Fruit fly (Drosophila melanogaster) whole organism, embryonic: ENCODE data around the gene Ctr1B.
A peak's percentile ranks its signal among the peaks of the same experiment; 100 is the strongest.

Experiments
- Abd-B ChIP-seq: fragments of 200-800 bp; sonication (Bioruptor generic); optimal IDR thresholded peaks from 2 replicates; lab custom pipeline; 2018; ENCODE audit warnings: missing biosample characterization, mild to moderate bottlenecking, missing genetic modification characterization, moderate library complexity
- BEAF-32 ChIP-seq: fragments of 200-800 bp; sonication (Bioruptor generic); optimal IDR thresholded peaks from 3 replicates; lab custom pipeline; 2017; ENCODE audit warnings: missing biosample characterization, missing genetic modification characterization, mild to moderate bottlenecking, moderate library complexity, missing genetic modification reagents
- Blimp-1 ChIP-seq: fragments of 200-800 bp; sonication (Bioruptor generic); optimal IDR thresholded peaks from 3 replicates; lab custom pipeline; 2018; ENCODE audit warnings: missing biosample characterization, missing genetic modification characterization, mild to moderate bottlenecking, moderate library complexity, missing genetic modification reagents
- CG10654 ChIP-seq: fragments of 200-800 bp; sonication (Bioruptor generic); optimal IDR thresholded peaks from 2 replicates; lab custom pipeline; 2016; ENCODE audit warnings: missing biosample characterization, missing genetic modification characterization
- CG11085 ChIP-seq: fragments of 200-800 bp; sonication (Bioruptor generic); IDR thresholded peaks from 2 replicates; pipeline ENCODE4 v1.3.6; 2022; ENCODE audit warnings: missing biosample characterization, missing genetic modification characterization
- CG15269 ChIP-seq: fragments of 200-800 bp; sonication (Bioruptor generic); optimal IDR thresholded peaks from 2 replicates; lab custom pipeline; 2018; ENCODE audit warnings: missing biosample characterization, mild to moderate bottlenecking, missing genetic modification characterization, moderate library complexity
- CG15514 ChIP-seq: fragments of 200-800 bp; sonication (Bioruptor generic); optimal IDR thresholded peaks from 3 replicates; lab custom pipeline; 2017; ENCODE audit warnings: missing biosample characterization, missing genetic modification characterization, mild to moderate bottlenecking, moderate library complexity, missing genetic modification reagents
- CG17568 ChIP-seq: fragments of 200-800 bp; sonication (Bioruptor generic); optimal IDR thresholded peaks from 2 replicates; lab custom pipeline; 2018; ENCODE audit warnings: missing biosample characterization, mild to moderate bottlenecking, missing genetic modification characterization, moderate library complexity
- CG18619 ChIP-seq: fragments of 200-800 bp; sonication (Bioruptor generic); optimal IDR thresholded peaks from 3 replicates; lab custom pipeline; 2017; ENCODE audit warnings: missing biosample characterization, mild to moderate bottlenecking, missing genetic modification characterization
- CG3163 ChIP-seq: fragments of 200-800 bp; sonication (Bioruptor generic); optimal IDR thresholded peaks from 3 replicates; lab custom pipeline; 2016; ENCODE audit warnings: missing biosample characterization, missing genetic modification characterization
- CG32532 ChIP-seq: fragments of 200-800 bp; sonication (Bioruptor generic); IDR thresholded peaks from 2 replicates; pipeline ENCODE4 v1.3.6; 2022; ENCODE audit warnings: missing biosample characterization, missing genetic modification characterization
- CG34224 ChIP-seq: fragments of 200-800 bp; sonication (Bioruptor generic); IDR thresholded peaks from 3 replicates; pipeline ENCODE4 v1.3.6; 2022; ENCODE audit warnings: missing biosample characterization, missing genetic modification characterization; ENCODE audit not compliant: partially characterized antibody
- CG42726 ChIP-seq: fragments of 200-800 bp; sonication (Bioruptor generic); IDR thresholded peaks from 2 replicates; pipeline ENCODE4 v1.3.6; 2022; ENCODE audit warnings: missing biosample characterization, missing genetic modification characterization; ENCODE audit not compliant: partially characterized antibody
- CG6654 ChIP-seq: fragments of 200-800 bp; sonication (Bioruptor generic); optimal IDR thresholded peaks from 2 replicates; lab custom pipeline; 2017; ENCODE audit warnings: missing biosample characterization, mild to moderate bottlenecking, missing genetic modification characterization
- CG6791 ChIP-seq: fragments of 200-800 bp; sonication (Bioruptor generic); IDR thresholded peaks from 3 replicates; pipeline ENCODE4 v1.3.6; 2022; ENCODE audit warnings: missing biosample characterization, missing genetic modification characterization; ENCODE audit not compliant: partially characterized antibody
- CG8281 ChIP-seq: fragments of 200-800 bp; sonication (Bioruptor generic); optimal IDR thresholded peaks from 2 replicates; lab custom pipeline; 2018; ENCODE audit warnings: missing biosample characterization, mild to moderate bottlenecking, missing genetic modification characterization, moderate library complexity
- CG9215 ChIP-seq: fragments of 200-800 bp; sonication (Bioruptor generic); IDR thresholded peaks from 2 replicates; pipeline ENCODE4 v1.3.6; 2022; ENCODE audit warnings: missing biosample characterization, missing genetic modification characterization
- CG9817 ChIP-seq: fragments of 200-800 bp; sonication (Bioruptor generic); optimal IDR thresholded peaks from 2 replicates; lab custom pipeline; 2018; ENCODE audit warnings: missing biosample characterization, mild to moderate bottlenecking, missing genetic modification characterization, moderate library complexity
- Ets97D ChIP-seq: fragments of 200-800 bp; sonication (Bioruptor generic); optimal IDR thresholded peaks from 3 replicates; lab custom pipeline; 2016; ENCODE audit warnings: missing biosample characterization, missing genetic modification characterization
- HHEX ChIP-seq: fragments of 200-800 bp; sonication (Bioruptor generic); optimal IDR thresholded peaks from 3 replicates; lab custom pipeline; 2017; ENCODE audit warnings: missing biosample characterization, mild to moderate bottlenecking, missing genetic modification characterization, missing genetic modification reagents
- Hsf ChIP-seq: fragments of 200-800 bp; sonication (Bioruptor generic); optimal IDR thresholded peaks from 3 replicates; lab custom pipeline; 2016; ENCODE audit warnings: missing biosample characterization, missing genetic modification characterization
- Jarid2 ChIP-seq: fragments of 200-800 bp; sonication (Bioruptor generic); optimal IDR thresholded peaks from 3 replicates; lab custom pipeline; 2017; ENCODE audit warnings: mild to moderate bottlenecking, missing biosample characterization, missing genetic modification reagents, missing genetic modification characterization
- MTF-1 ChIP-seq: fragments of 200-800 bp; sonication (Bioruptor generic); optimal IDR thresholded peaks from 2 replicates; lab custom pipeline; 2018; ENCODE audit warnings: missing biosample characterization, mild to moderate bottlenecking, missing genetic modification characterization, borderline replicate concordance
- Myb ChIP-seq: fragments of 200-800 bp; sonication (Bioruptor generic); optimal IDR thresholded peaks from 2 replicates; lab custom pipeline; 2016; ENCODE audit warnings: missing biosample characterization, missing genetic modification characterization
- Oaz ChIP-seq: fragments of 200-800 bp; sonication (Bioruptor generic); IDR thresholded peaks from 2 replicates; pipeline ENCODE4 v1.3.6; 2022; ENCODE audit warnings: missing biosample characterization, missing genetic modification characterization
- Scr ChIP-seq: fragments of 200-800 bp; sonication (Bioruptor generic); IDR thresholded peaks from 2 replicates; pipeline ENCODE4 v1.3.6; 2022; ENCODE audit warnings: missing biosample characterization, missing genetic modification characterization; ENCODE audit not compliant: partially characterized antibody
- ab ChIP-seq: fragments of 200-800 bp; sonication (Bioruptor generic); optimal IDR thresholded peaks from 2 replicates; lab custom pipeline; 2016; ENCODE audit warnings: missing biosample characterization, missing genetic modification characterization
- al ChIP-seq: fragments of 200-800 bp; sonication (Bioruptor generic); IDR thresholded peaks from 2 replicates; pipeline ENCODE4 v1.3.6; 2022; ENCODE audit warnings: missing biosample characterization, missing genetic modification characterization
- ap ChIP-seq: fragments of 200-800 bp; sonication (Bioruptor generic); IDR thresholded peaks from 2 replicates; pipeline ENCODE4 v1.3.6; 2022; ENCODE audit warnings: missing biosample characterization, missing genetic modification characterization
- ara ChIP-seq: fragments of 200-800 bp; sonication (Bioruptor generic); IDR thresholded peaks from 2 replicates; pipeline ENCODE4 v1.3.6; 2022; ENCODE audit warnings: missing biosample characterization, missing genetic modification characterization
- ase ChIP-seq: fragments of 200-800 bp; sonication (Bioruptor generic); IDR thresholded peaks from 3 replicates; pipeline ENCODE4 v1.3.6; 2022; ENCODE audit warnings: missing biosample characterization, missing genetic modification characterization
- ato ChIP-seq: fragments of 200-800 bp; sonication (Bioruptor generic); IDR thresholded peaks from 2 replicates; pipeline ENCODE4 v1.3.6; 2022; ENCODE audit warnings: missing biosample characterization, missing genetic modification characterization; ENCODE audit not compliant: partially characterized antibody
- cas ChIP-seq: fragments of 200-800 bp; sonication (Bioruptor generic); IDR thresholded peaks from 2 replicates; pipeline ENCODE4 v1.3.6; 2022; ENCODE audit warnings: missing biosample characterization, missing genetic modification characterization
- chinmo ChIP-seq: fragments of 200-800 bp; sonication (Bioruptor generic); IDR thresholded peaks from 4 replicates; pipeline ENCODE4 v1.3.6; 2022; ENCODE audit warnings: missing biosample characterization, missing genetic modification characterization; ENCODE audit not compliant: partially characterized antibody
- crc ChIP-seq: fragments of 200-800 bp; sonication (Bioruptor generic); optimal IDR thresholded peaks from 2 replicates; lab custom pipeline; 2016; ENCODE audit warnings: missing biosample characterization, missing genetic modification characterization
- crp ChIP-seq, 2 experiments: fragments of 200-800 bp; sonication (Bioruptor generic); optimal IDR thresholded peaks; 2 replicates in 1 of 2; 3 replicates in 1 of 2; lab custom pipeline; 2017; ENCODE audit warnings: missing biosample characterization in 2 of 2, missing genetic modification characterization in 2 of 2, mild to moderate bottlenecking in 1 of 2, moderate library complexity in 1 of 2
- dan ChIP-seq: fragments of 200-800 bp; sonication (Bioruptor generic); IDR thresholded peaks from 2 replicates; pipeline ENCODE4 v1.3.6; 2022; ENCODE audit warnings: missing biosample characterization, missing genetic modification characterization
- dm ChIP-seq: fragments of 200-800 bp; sonication (Bioruptor generic); optimal IDR thresholded peaks from 3 replicates; lab custom pipeline; 2016; ENCODE audit warnings: missing biosample characterization, missing genetic modification characterization
- ewg ChIP-seq: fragments of 200-800 bp; sonication (Bioruptor generic); optimal IDR thresholded peaks from 3 replicates; lab custom pipeline; 2017; ENCODE audit warnings: mild to moderate bottlenecking, missing biosample characterization, missing genetic modification reagents, missing genetic modification characterization
- exex ChIP-seq: fragments of 200-800 bp; sonication (Bioruptor generic); optimal IDR thresholded peaks from 4 replicates; lab custom pipeline; 2018; ENCODE audit warnings: missing biosample characterization, mild to moderate bottlenecking, missing genetic modification characterization, moderate library complexity
- fd102C ChIP-seq: fragments of 200-800 bp; sonication (Bioruptor generic); optimal IDR thresholded peaks from 2 replicates; lab custom pipeline; 2018; ENCODE audit warnings: missing biosample characterization, mild to moderate bottlenecking, missing genetic modification characterization, moderate library complexity
- grau ChIP-seq: fragments of 200-800 bp; optimal IDR thresholded peaks from 3 replicates; lab custom pipeline; 2019; ENCODE audit warnings: missing biosample characterization, mild to moderate bottlenecking, missing genetic modification characterization, moderate library complexity
- nerfin-2 ChIP-seq: fragments of 200-800 bp; sonication (Bioruptor generic); IDR thresholded peaks from 2 replicates; pipeline ENCODE4 v1.3.6; 2022; ENCODE audit warnings: missing biosample characterization, missing genetic modification characterization; ENCODE audit not compliant: partially characterized antibody
- p53 ChIP-seq: fragments of 200-800 bp; sonication (Bioruptor generic); optimal IDR thresholded peaks from 2 replicates; lab custom pipeline; 2016; ENCODE audit warnings: missing biosample characterization, missing genetic modification characterization
- sqz ChIP-seq: fragments of 200-800 bp; sonication (Bioruptor generic); optimal IDR thresholded peaks from 3 replicates; lab custom pipeline; 2018; ENCODE audit warnings: missing biosample characterization, mild to moderate bottlenecking, missing genetic modification characterization
- trem ChIP-seq: fragments of 200-800 bp; optimal IDR thresholded peaks from 3 replicates; lab custom pipeline; 2019; ENCODE audit warnings: missing biosample characterization, mild to moderate bottlenecking, missing genetic modification characterization, moderate library complexity
- zfh2 ChIP-seq: fragments of 200-800 bp; sonication (Bioruptor generic); optimal IDR thresholded peaks from 2 replicates; lab custom pipeline; 2016; ENCODE audit warnings: missing biosample characterization, missing genetic modification characterization

The Ctr1B gene

DNA sequence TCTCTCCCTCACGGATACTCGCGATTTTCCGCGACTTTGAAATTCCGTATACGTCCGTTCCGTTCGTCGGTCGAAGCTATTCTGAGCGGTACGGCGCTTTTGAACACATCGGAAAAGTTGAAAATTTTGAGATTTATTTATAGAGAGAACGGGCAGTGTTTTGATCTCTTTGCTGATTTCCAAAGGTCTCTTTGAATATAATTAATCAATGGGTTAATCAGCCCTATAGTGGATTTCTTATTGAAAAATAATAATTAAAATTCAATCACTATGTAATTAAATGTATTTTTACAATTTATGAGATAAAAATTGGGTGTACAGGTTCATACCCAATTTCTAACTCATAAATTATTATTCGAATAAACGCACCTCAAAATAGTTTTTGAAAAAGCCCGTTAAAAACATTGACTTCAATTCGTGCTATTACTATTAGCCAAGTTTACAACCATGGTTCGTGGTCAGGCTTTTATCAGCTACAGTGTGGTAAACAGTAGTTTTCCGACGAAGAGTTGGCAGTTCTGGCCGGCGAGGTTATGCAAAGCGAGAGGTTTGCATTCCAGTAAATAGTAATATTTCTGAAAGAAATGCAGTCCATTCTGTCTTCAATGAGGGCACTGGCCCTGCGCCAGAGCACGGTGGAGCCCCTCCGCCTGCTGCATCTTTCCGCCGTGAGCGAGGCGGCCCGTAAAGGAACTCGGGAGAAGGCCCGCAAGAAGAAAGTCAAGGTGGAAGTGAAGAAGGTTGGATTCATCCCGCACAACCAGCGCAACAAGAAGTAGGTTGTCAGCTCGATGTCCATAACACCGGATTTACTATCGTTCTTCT lies 16.3 kb upstream of the Ctr1B start, which contains the start of the genes CG9626 and mRpL1 (continued):
- TF ChIP-seq dan (GFP tag; lab: Robert Waterston, UW) (no peak), CG32532 (GFP tag; lab: Robert Waterston, UW) (no peak), BEAF-32 (GFP tag; lab: Kevin White, UChicago) (peak; percentile 58), CG15269 (tag; lab: Kevin White, UChicago) (no peak), p53 (GFP tag; lab: Kevin White, UChicago) (peak; percentile 5), trem (tag; lab: Kevin White, UChicago) (peak; percentile 100), Jarid2 (GFP tag; lab: Kevin White, UChicago) (no peak), MTF-1 (no peak), Myb (GFP tag; lab: Kevin White, UChicago) (peak; percentile 99), CG9817 (no peak), chinmo (GFP tag; lab: Robert Waterston, UW) (0 out of 4 replicates have a peak, but pooled peaks have one; percentile 23), CG34224 (GFP tag; lab: Robert Waterston, UW) (peak; percentile 30; the same call in 1 of the 3 replicates), crp (GFP tag; optimal IDR thresholded peaks at IDR 0.05; lab: Kevin White, UChicago) (peak in 1 of 2 experiments; percentile 16), CG3163 (GFP tag; lab: Kevin White, UChicago) (peak; percentile 54), CG18619 (no peak), ab (GFP tag; lab: Kevin White, UChicago) (no peak), exex (tag; lab: Kevin White, UChicago) (no peak), CG8281 (tag; lab: Kevin White, UChicago) (peak; percentile 75), CG15514 (peak; percentile 87), Blimp-1 (GFP tag; lab: Kevin White, UChicago) (no peak), Ets97D (GFP tag; lab: Kevin White, UChicago) (peak; percentile 80), CG17568 (no peak), CG6654 (no peak), CG6791 (GFP tag; lab: Robert Waterston, UW) (no peak), dm (peak; percentile 69), ato (peak; percentile 70), CG10654 (GFP tag; lab: Kevin White, UChicago) (no peak), zfh2 (peak; percentile 47), sqz (GFP tag; lab: Kevin White, UChicago) (no peak), ase (no peak), nerfin-2 (0 out of 2 replicates have a peak, but pooled peaks have one; percentile 12), ara (GFP tag; lab: Robert Waterston, UW) (no peak), ap (GFP tag; lab: Robert Waterston, UW) (no peak), CG42726 (GFP tag; lab: Robert Waterston, UW) (no peak), Abd-B (GFP tag; lab: Kevin White, UChicago) (peak; percentile 78), CG9215 (GFP tag; lab: Robert Waterston, UW) (no peak), Scr (peak; percentile 23; the same call in 1 of the 2 replicates), grau (peak; percentile 30), cas (GFP tag; lab: Robert Waterston, UW) (no peak), ewg (GFP tag; lab: Kevin White, UChicago) (no peak), Oaz (no peak), fd102C (GFP tag; lab: Kevin White, UChicago) (no peak), Hsf (GFP tag; lab: Kevin White, UChicago) (peak; percentile 27), CG11085 (no peak), al (GFP tag; lab: Robert Waterston, UW) (no peak), HHEX (GFP tag; lab: Kevin White, UChicago) (no peak), crc (GFP tag; lab: Kevin White, UChicago) (no peak)
